Fruit fly (Drosophila melanogaster) whole organism, embryonic: ENCODE results near the gene alien.

Source experiments
- Atf-2 ChIP-seq: fragments of 200-800 bp; sonication (Bioruptor generic); optimal IDR thresholded peaks from 2 replicates; lab custom pipeline; 2016; ENCODE audit warnings: missing biosample characterization, missing genetic modification characterization
- Bteb2 ChIP-seq: fragments of 200-800 bp; sonication (Bioruptor generic); optimal IDR thresholded peaks from 2 replicates; lab custom pipeline; 2016; ENCODE audit warnings: missing biosample characterization, missing genetic modification characterization
- CG10654 ChIP-seq: fragments of 200-800 bp; sonication (Bioruptor generic); optimal IDR thresholded peaks from 2 replicates; lab custom pipeline; 2016; ENCODE audit warnings: missing biosample characterization, missing genetic modification characterization
- CG12659 ChIP-seq: fragments of 200-800 bp; sonication (Bioruptor generic); optimal IDR thresholded peaks from 3 replicates; lab custom pipeline; 2017; ENCODE audit warnings: mild to moderate bottlenecking, missing biosample characterization, missing genetic modification reagents, missing genetic modification characterization
- CG12769 ChIP-seq: fragments of 200-800 bp; sonication (Bioruptor generic); optimal IDR thresholded peaks from 2 replicates; lab custom pipeline; 2019; ENCODE audit warnings: missing biosample characterization, mild to moderate bottlenecking, missing genetic modification characterization, moderate library complexity
- CG12942 ChIP-seq: fragments of 200-800 bp; sonication (Bioruptor generic); optimal IDR thresholded peaks from 3 replicates; lab custom pipeline; 2016; ENCODE audit warnings: missing biosample characterization, missing genetic modification characterization
- CG13287 ChIP-seq: fragments of 200-800 bp; sonication (Bioruptor generic); IDR thresholded peaks from 2 replicates; pipeline ENCODE4 v1.3.6; 2022; ENCODE audit warnings: missing biosample characterization, missing genetic modification characterization; ENCODE audit not compliant: partially characterized antibody
- CG14710 ChIP-seq: fragments of 200-800 bp; sonication (Bioruptor generic); optimal IDR thresholded peaks from 3 replicates; lab custom pipeline; 2019; ENCODE audit warnings: missing biosample characterization, mild to moderate bottlenecking, missing genetic modification characterization, moderate library complexity
- CG15696 ChIP-seq: fragments of 200-800 bp; sonication (Bioruptor generic); optimal IDR thresholded peaks from 2 replicates; lab custom pipeline; 2019; ENCODE audit warnings: missing biosample characterization, mild to moderate bottlenecking, missing genetic modification characterization, moderate library complexity
- CG1603 ChIP-seq: fragments of 200-800 bp; sonication (Bioruptor generic); optimal IDR thresholded peaks from 2 replicates; lab custom pipeline; 2019; ENCODE audit warnings: missing biosample characterization, mild to moderate bottlenecking, missing genetic modification characterization, moderate library complexity
- CG17612 ChIP-seq: fragments of 200-800 bp; sonication (Bioruptor generic); IDR thresholded peaks from 2 replicates; pipeline ENCODE4 v1.3.6; 2022; ENCODE audit warnings: missing biosample characterization, missing genetic modification characterization
- CG18599 ChIP-seq: fragments of 200-800 bp; sonication (Bioruptor generic); optimal IDR thresholded peaks from 3 replicates; lab custom pipeline; 2017; ENCODE audit warnings: missing biosample characterization, missing genetic modification characterization, mild to moderate bottlenecking, moderate library complexity, missing genetic modification reagents
- CG2889 ChIP-seq: fragments of 200-800 bp; sonication (Bioruptor generic); IDR thresholded peaks from 3 replicates; pipeline ENCODE4 v1.3.6; 2022; ENCODE audit warnings: missing biosample characterization, missing genetic modification characterization
- CG30431 ChIP-seq: fragments of 200-800 bp; sonication (Bioruptor generic); optimal IDR thresholded peaks from 2 replicates; lab custom pipeline; 2017; ENCODE audit warnings: missing biosample characterization, missing genetic modification characterization
- CG32767 ChIP-seq: fragments of 200-800 bp; sonication (Bioruptor generic); IDR thresholded peaks from 2 replicates; pipeline ENCODE4 v1.3.6; 2022; ENCODE audit warnings: missing biosample characterization, missing genetic modification characterization
- CG33557 ChIP-seq: fragments of 200-800 bp; sonication (Bioruptor generic); optimal IDR thresholded peaks from 2 replicates; lab custom pipeline; 2019; ENCODE audit warnings: missing biosample characterization, mild to moderate bottlenecking, missing genetic modification characterization, moderate library complexity
- CG3726 ChIP-seq: fragments of 200-800 bp; sonication (Bioruptor generic); IDR thresholded peaks from 3 replicates; pipeline ENCODE4, ENCODE4 v1.3.6; 2022; ENCODE audit warnings: missing biosample characterization, missing genetic modification characterization
- CG5953 ChIP-seq: fragments of 200-800 bp; sonication (Bioruptor generic); IDR thresholded peaks from 2 replicates; pipeline ENCODE4 v1.3.6; 2022; ENCODE audit warnings: missing biosample characterization, missing genetic modification characterization
- CG6765 ChIP-seq: fragments of 200-800 bp; sonication (Bioruptor generic); optimal IDR thresholded peaks from 3 replicates; lab custom pipeline; 2017; ENCODE audit warnings: missing biosample characterization, mild to moderate bottlenecking, missing genetic modification characterization
- CG8281 ChIP-seq: fragments of 200-800 bp; sonication (Bioruptor generic); optimal IDR thresholded peaks from 2 replicates; lab custom pipeline; 2018; ENCODE audit warnings: missing biosample characterization, mild to moderate bottlenecking, missing genetic modification characterization, moderate library complexity
- Dref ChIP-seq: fragments of 200-800 bp; sonication (Bioruptor generic); IDR thresholded peaks from 2 replicates; pipeline ENCODE4 v1.3.6; 2022; ENCODE audit warnings: missing biosample characterization, missing genetic modification characterization
- HHEX ChIP-seq: fragments of 200-800 bp; sonication (Bioruptor generic); optimal IDR thresholded peaks from 3 replicates; lab custom pipeline; 2017; ENCODE audit warnings: missing biosample characterization, mild to moderate bottlenecking, missing genetic modification characterization, missing genetic modification reagents
- HmgD ChIP-seq: fragments of 200-800 bp; sonication (Bioruptor generic); optimal IDR thresholded peaks from 3 replicates; lab custom pipeline; 2016; ENCODE audit warnings: missing biosample characterization, missing genetic modification characterization
- Mad ChIP-seq: fragments of 200-800 bp; sonication (Bioruptor generic); optimal IDR thresholded peaks from 2 replicates; lab custom pipeline; 2016; ENCODE audit warnings: missing biosample characterization, missing genetic modification characterization
- Med ChIP-seq: fragments of 200-800 bp; sonication (Bioruptor generic); peaks from one replicate; lab custom pipeline; 2016; ENCODE audit warnings: missing biosample characterization, missing genetic modification characterization, mild to moderate bottlenecking, inconsistent platforms, moderate library complexity
- Rx ChIP-seq: fragments of 200-800 bp; sonication (Bioruptor generic); IDR thresholded peaks from 2 replicates; pipeline ENCODE4 v1.3.6; 2022; ENCODE audit warnings: missing biosample characterization, missing genetic modification characterization
- Sry-β ChIP-seq: fragments of 200-800 bp; sonication (Bioruptor generic); optimal IDR thresholded peaks from 2 replicates; lab custom pipeline; 2018; ENCODE audit warnings: missing biosample characterization, mild to moderate bottlenecking, missing genetic modification characterization, moderate library complexity
- TFAM ChIP-seq: fragments of 200-800 bp; sonication (Bioruptor generic); optimal IDR thresholded peaks from 2 replicates; lab custom pipeline; 2017; ENCODE audit warnings: missing biosample characterization, missing genetic modification characterization, inconsistent platforms
- Taf1 ChIP-seq: fragments of 200-800 bp; sonication (Bioruptor generic); IDR thresholded peaks from 2 replicates; pipeline ENCODE4 v1.3.6; 2022; ENCODE audit warnings: missing biosample characterization, missing genetic modification characterization
- ap ChIP-seq: fragments of 200-800 bp; sonication (Bioruptor generic); IDR thresholded peaks from 2 replicates; pipeline ENCODE4 v1.3.6; 2022; ENCODE audit warnings: missing biosample characterization, missing genetic modification characterization
- br ChIP-seq: fragments of >200 bp; optimal IDR thresholded peaks from 2 replicates; lab custom pipeline; 2017
- bsh ChIP-seq, 2 experiments: fragments of 200-800 bp; sonication (Bioruptor generic); optimal IDR thresholded peaks; 2 replicates each; lab custom pipeline; 2017 to 2018; ENCODE audit warnings: mild to moderate bottlenecking in 2 of 2, missing biosample characterization in 2 of 2, missing genetic modification characterization in 2 of 2, moderate library complexity in 1 of 2
- chm ChIP-seq: fragments of 200-800 bp; sonication (Bioruptor generic); IDR thresholded peaks from 2 replicates; pipeline ENCODE4 v1.3.6; 2022; ENCODE audit warnings: missing biosample characterization, missing genetic modification characterization
- crc ChIP-seq: fragments of 200-800 bp; sonication (Bioruptor generic); optimal IDR thresholded peaks from 2 replicates; lab custom pipeline; 2016; ENCODE audit warnings: missing biosample characterization, missing genetic modification characterization
- dysf ChIP-seq: fragments of 200-800 bp; sonication (Bioruptor generic); IDR thresholded peaks from 3 replicates; pipeline ENCODE4 v1.3.6; 2022; ENCODE audit warnings: missing biosample characterization, missing genetic modification characterization
- ftz-f1 ChIP-seq: fragments of 200-800 bp; sonication (Bioruptor generic); optimal IDR thresholded peaks from 2 replicates; lab custom pipeline; 2016; ENCODE audit warnings: missing biosample characterization, missing genetic modification characterization
- gsb-n ChIP-seq: fragments of 200-800 bp; sonication (Bioruptor generic); optimal IDR thresholded peaks from 3 replicates; lab custom pipeline; 2018; ENCODE audit warnings: missing biosample characterization, mild to moderate bottlenecking, missing genetic modification characterization
- her ChIP-seq: fragments of 200-800 bp; sonication (Bioruptor generic); optimal IDR thresholded peaks from 2 replicates; lab custom pipeline; 2016; ENCODE audit warnings: missing biosample characterization, missing genetic modification characterization
- kah ChIP-seq: fragments of 200-800 bp; sonication (Bioruptor generic); optimal IDR thresholded peaks from 2 replicates; lab custom pipeline; 2018; ENCODE audit warnings: missing biosample characterization, mild to moderate bottlenecking, missing genetic modification characterization
- ken ChIP-seq: fragments of 200-800 bp; sonication (Bioruptor generic); IDR thresholded peaks from 3 replicates; pipeline ENCODE4 v1.3.6; 2022; ENCODE audit warnings: missing biosample characterization, missing genetic modification characterization
- klu ChIP-seq: fragments of 200-800 bp; sonication (Bioruptor generic); IDR thresholded peaks from 2 replicates; pipeline ENCODE4 v1.3.6; 2022; ENCODE audit warnings: missing biosample characterization, missing genetic modification characterization
- lbe ChIP-seq: fragments of 200-800 bp; sonication (Bioruptor generic); optimal IDR thresholded peaks from 2 replicates; lab custom pipeline; 2016; ENCODE audit warnings: missing biosample characterization, mild to moderate bottlenecking, missing genetic modification characterization
- mirr ChIP-seq: fragments of 200-800 bp; sonication (Bioruptor generic); optimal IDR thresholded peaks from 3 replicates; lab custom pipeline; 2018; ENCODE audit warnings: missing biosample characterization, mild to moderate bottlenecking, missing genetic modification characterization
- otp ChIP-seq: fragments of 200-800 bp; sonication (Bioruptor generic); IDR thresholded peaks from 3 replicates; pipeline ENCODE4, ENCODE4 v1.3.6; 2022; ENCODE audit warnings: missing biosample characterization, missing genetic modification characterization
- peb ChIP-seq: fragments of 200-800 bp; sonication (Bioruptor generic); IDR thresholded peaks from 2 replicates; pipeline ENCODE4 v1.3.6; 2022; ENCODE audit warnings: missing biosample characterization, missing genetic modification characterization
- psq ChIP-seq: fragments of 200-800 bp; sonication (Bioruptor generic); optimal IDR thresholded peaks from 2 replicates; lab custom pipeline; 2017; ENCODE audit warnings: missing biosample characterization, missing genetic modification characterization
- repo ChIP-seq: fragments of 200-800 bp; sonication (Bioruptor generic); optimal IDR thresholded peaks from 2 replicates; lab custom pipeline; 2016; ENCODE audit warnings: missing biosample characterization, missing genetic modification characterization
- schlank ChIP-seq: fragments of 200-800 bp; sonication (Bioruptor generic); optimal IDR thresholded peaks from 2 replicates; lab custom pipeline; 2018; ENCODE audit warnings: missing biosample characterization, mild to moderate bottlenecking, missing genetic modification characterization
- sd ChIP-seq: fragments of 200-800 bp; sonication (Bioruptor generic); optimal IDR thresholded peaks from 3 replicates; lab custom pipeline; 2018; ENCODE audit warnings: missing biosample characterization, mild to moderate bottlenecking, missing genetic modification characterization, moderate library complexity
- stc ChIP-seq: fragments of 200-800 bp; sonication (Bioruptor generic); IDR thresholded peaks from 2 replicates; pipeline ENCODE4 v1.3.6; 2022; ENCODE audit warnings: missing biosample characterization, missing genetic modification characterization
- twi ChIP-seq: fragments of 200-800 bp; optimal IDR thresholded peaks from 2 replicates; lab custom pipeline; 2019; ENCODE audit warnings: missing biosample characterization, mild to moderate bottlenecking, missing genetic modification characterization, moderate library complexity
- vfl ChIP-seq: fragments of 200-800 bp; sonication (Bioruptor generic); optimal IDR thresholded peaks from 2 replicates; lab custom pipeline; 2016; ENCODE audit warnings: missing biosample characterization, missing genetic modification characterization
- yki ChIP-seq: fragments of >200 bp; optimal IDR thresholded peaks from 3 replicates; lab custom pipeline; 2018

The alien gene

DNA sequence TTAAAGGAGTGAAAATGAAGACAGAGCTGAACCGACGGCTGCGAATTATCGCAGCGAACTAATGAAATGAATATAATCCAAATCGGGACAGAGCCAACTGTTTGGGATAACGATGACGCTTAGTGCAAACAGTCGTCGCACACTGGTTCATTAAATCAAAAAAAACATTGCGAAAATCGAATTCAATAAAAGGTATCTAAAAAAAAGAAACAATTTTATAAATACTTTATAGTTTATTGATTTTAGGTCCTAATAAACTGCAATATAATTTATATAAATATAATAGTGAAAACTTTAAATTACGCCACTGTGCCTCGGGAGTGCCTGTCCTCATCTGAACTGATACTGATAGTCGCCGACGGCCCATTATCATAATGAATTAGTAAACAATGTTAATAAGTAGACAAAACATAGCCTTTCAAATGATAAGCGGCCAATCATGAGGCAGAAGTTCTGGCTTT lies 38.1 kb downstream of the alien start, which contains the start of gene CG31886 (continued):
- TF ChIP-seq Med (GFP tag; lab: Kevin White, UChicago) (no peak), CG17612 (no peak), Bteb2 (GFP tag; lab: Kevin White, UChicago) (no peak), CG3726 (GFP tag; lab: Robert Waterston, UW) (no peak), yki (lab: Kevin White, UChicago) (no peak), Sry-β (no peak), ftz-f1 (no peak), Atf-2 (GFP tag; lab: Kevin White, UChicago) (no peak), lbe (GFP tag; lab: Kevin White, UChicago) (no peak), vfl (no peak), Rx (GFP tag; lab: Robert Waterston, UW) (no peak), CG5953 (GFP tag; lab: Robert Waterston, UW) (no peak), CG10654 (GFP tag; lab: Kevin White, UChicago) (no peak), psq (no peak), sd (tag; lab: Kevin White, UChicago) (no peak), her (GFP tag; lab: Kevin White, UChicago) (no peak), repo (GFP tag; lab: Kevin White, UChicago) (no peak), schlank (tag; lab: Kevin White, UChicago) (no peak), CG2889 (GFP tag; lab: Robert Waterston, UW) (no peak), CG12942 (no peak), CG12769 (tag; lab: Kevin White, UChicago) (no peak), CG30431 (GFP tag; lab: Kevin White, UChicago) (no peak), CG32767 (GFP tag; lab: Robert Waterston, UW) (0 out of 2 replicates have a peak, but pooled peaks have one; percentile 51), CG12659 (GFP tag; lab: Kevin White, UChicago) (no peak), CG33557 (no peak), otp (no peak), Mad (GFP tag; lab: Kevin White, UChicago) (no peak), Taf1 (GFP tag; lab: Robert Waterston, UW) (peak; percentile 52; the same call in 1 of the 2 replicates), twi (no peak), kah (no peak), peb (GFP tag; lab: Robert Waterston, UW) (no peak), stc (GFP tag; lab: Robert Waterston, UW) (0 out of 2 replicates have a peak, but pooled peaks have one; percentile 52), chm (GFP tag; lab: Robert Waterston, UW) (no peak), ap (0 out of 2 replicates have a peak, but pooled peaks have one; percentile 14), crc (no peak), CG1603 (tag; lab: Kevin White, UChicago) (no peak), HmgD (GFP tag; lab: Kevin White, UChicago) (no peak), gsb-n (tag; lab: Kevin White, UChicago) (no peak), br (lab: Kevin White, UChicago) (no peak), CG6765 (GFP tag; lab: Kevin White, UChicago) (no peak), CG13287 (GFP tag; lab: Robert Waterston, UW) (no peak), HHEX (GFP tag; lab: Kevin White, UChicago) (no peak), bsh (GFP tag; optimal IDR thresholded peaks at IDR 0.05; lab: Kevin White, UChicago) (no peak), TFAM (no peak), klu (GFP tag; lab: Robert Waterston, UW) (no peak), Dref (GFP tag; lab: Robert Waterston, UW) (no peak), CG18599 (GFP tag; lab: Kevin White, UChicago) (peak; percentile 62), CG14710 (tag; lab: Kevin White, UChicago) (no peak), dysf (GFP tag; lab: Robert Waterston, UW) (no peak), CG8281 (tag; lab: Kevin White, UChicago) (no peak), CG15696 (peak; percentile 16), mirr (GFP tag; lab: Kevin White, UChicago) (peak; percentile 13), ken (GFP tag; lab: Robert Waterston, UW) (no peak)
